Worm (Caenorhabditis elegans): ENCODE results near the gene ncs-7.
A peak's percentile ranks its signal among the peaks of the same experiment; 100 is the strongest.

The ncs-7 gene

DNA sequence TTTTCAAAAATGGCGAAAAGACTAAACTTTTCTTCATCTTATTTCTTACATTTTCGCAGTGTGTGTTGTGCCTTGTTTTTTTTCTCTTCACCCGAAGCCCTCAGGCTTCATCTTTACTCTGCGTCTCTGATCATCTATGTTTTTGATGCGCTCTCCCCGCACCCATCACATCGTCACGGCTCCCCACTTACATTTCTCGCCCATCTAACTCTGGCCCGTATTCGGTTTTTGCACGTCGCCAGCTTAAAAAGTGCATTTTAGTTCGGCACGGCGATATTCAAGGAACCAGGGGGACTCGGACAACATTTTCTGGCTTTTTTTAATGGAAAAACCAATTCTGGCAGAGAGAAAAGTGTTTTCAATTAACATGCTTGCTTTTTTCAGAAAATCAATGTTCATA, 13.0 kb downstream of the ncs-7 start (continued):
- TF ChIP-seq ceh-20 (GFP tag; IDR thresholded peaks at IDR 0.05) = no peak; the same call in 1 of the 2 replicates
- TF ChIP-seq ztf-7 (tag; optimal IDR thresholded peaks at IDR 0.05) = no peak
- no peak for TF ChIP-seq unc-39 (tag; optimal IDR thresholded peaks at IDR 0.05)
- no peak for TF ChIP-seq dpl-1 (GFP tag; optimal IDR thresholded peaks at IDR 0.05)
- no peak for TF ChIP-seq nhr-76 (tag; optimal IDR thresholded peaks at IDR 0.05)
- no peak for TF ChIP-seq mxl-2 (GFP tag; conservative IDR thresholded peaks at IDR 0.05)
- TF ChIP-seq lin-1 (GFP tag; IDR thresholded peaks at IDR 0.05) = no peak
- no peak for TF ChIP-seq D1046.2 (GFP tag; IDR thresholded peaks at IDR 0.05)
- TF ChIP-seq cey-2 (tag; optimal IDR thresholded peaks at IDR 0.05; ENCODE audit: borderline replicate concordance, insufficient read depth) = no peak
- no peak for TF ChIP-seq daf-16 (GFP tag; optimal IDR thresholded peaks at IDR 0.05)
- TF ChIP-seq daf-16 (tag; optimal IDR thresholded peaks at IDR 0.05) = no peak
- TF ChIP-seq madf-9 (GFP tag; conservative IDR thresholded peaks at IDR 0.05) = no peak
- TF ChIP-seq lsy-2 (tag; optimal IDR thresholded peaks at IDR 0.05) = peak in 1 of 2 experiments; percentile 43
- TF ChIP-seq tra-1 (GFP tag; IDR thresholded peaks at IDR 0.05) = no peak
- no peak for TF ChIP-seq lim-7 (GFP tag; IDR thresholded peaks at IDR 0.05)
- TF ChIP-seq dve-1 (tag; optimal IDR thresholded peaks at IDR 0.05; ENCODE audit: insufficient read depth) = peak; percentile 18
- no peak for TF ChIP-seq snpc-1.2 (GFP tag; IDR thresholded peaks at IDR 0.05)
- TF ChIP-seq T26A8.4 (GFP tag; IDR thresholded peaks at IDR 0.05) = no peak
- TF ChIP-seq rbr-2 (tag; optimal IDR thresholded peaks at IDR 0.05) = peak; percentile 18

DNA sequence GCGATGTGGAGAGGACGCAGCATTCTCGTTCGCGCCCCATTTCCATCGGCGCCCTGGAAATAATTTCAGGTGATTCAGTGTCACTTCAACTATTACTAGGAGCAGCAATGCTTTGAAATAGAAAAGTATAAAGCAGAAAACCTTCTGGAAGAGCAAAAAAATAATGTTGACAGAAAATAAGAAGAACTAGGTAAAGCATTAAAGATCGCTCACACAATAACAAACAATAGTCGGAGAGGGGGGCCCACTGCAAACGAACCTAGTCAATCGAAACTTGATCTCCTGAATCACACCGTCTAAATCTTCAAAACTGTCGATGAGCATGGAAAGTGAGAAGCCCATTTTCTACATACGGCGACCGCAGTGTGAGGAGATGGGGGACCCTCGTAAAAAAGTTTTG, 13.6 kb downstream of the ncs-7 start:
- peak in 1 of 2 experiments; percentile 95 for TF ChIP-seq unc-62 (GFP tag; optimal IDR thresholded peaks at IDR 0.05 in 1 of 2)
- TF ChIP-seq unc-62 (tag; optimal IDR thresholded peaks at IDR 0.05) = no peak
- TF ChIP-seq Y75B8A.6 (GFP tag; IDR thresholded peaks at IDR 0.05) = no peak
- TF ChIP-seq ztf-11 (tag; optimal IDR thresholded peaks at IDR 0.05) = no peak

DNA sequence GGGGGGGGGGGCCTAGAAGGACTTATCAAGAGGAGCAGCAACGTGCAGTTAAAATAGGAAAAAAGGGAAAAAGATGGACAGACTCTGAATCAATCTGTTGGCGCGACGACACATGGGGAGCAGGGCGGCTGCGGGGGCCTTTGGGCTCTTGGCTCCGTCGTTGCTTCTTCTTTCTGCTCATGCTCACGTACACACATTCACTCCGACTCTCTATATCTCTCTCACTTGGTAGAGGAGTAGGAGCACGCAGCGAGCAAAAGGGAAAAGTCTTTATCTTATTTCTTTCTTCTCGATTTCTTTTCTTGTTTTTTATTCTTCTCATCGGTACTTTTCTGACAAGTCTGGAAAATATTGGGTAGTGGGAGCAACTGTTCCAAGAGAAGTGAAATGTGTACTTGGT, 14.0 kb downstream of the ncs-7 start:
- TF ChIP-seq vab-7 (GFP tag; IDR thresholded peaks at IDR 0.05) (no peak), unc-62 (GFP tag; optimal IDR thresholded peaks at IDR 0.05 in 1 of 2) (no peak), unc-62 (tag; optimal IDR thresholded peaks at IDR 0.05) (no peak), ceh-20 (GFP tag; IDR thresholded peaks at IDR 0.05) (0 out of 2 replicates have a peak, but pooled peaks have one; percentile 51), zag-1 (tag; optimal IDR thresholded peaks at IDR 0.05) (no peak), lir-3 (tag; optimal IDR thresholded peaks at IDR 0.05) (no peak), R02D3.7 (tag; optimal IDR thresholded peaks at IDR 0.05) (no peak), nhr-48 (tag; optimal IDR thresholded peaks at IDR 0.05) (no peak), rbr-2 (tag; optimal IDR thresholded peaks at IDR 0.05) (peak; percentile 25), ceh-62 (tag; optimal IDR thresholded peaks at IDR 0.05) (no peak), php-3 (GFP tag; IDR thresholded peaks at IDR 0.05) (no peak), ceh-28 (tag; optimal IDR thresholded peaks at IDR 0.05) (no peak), Y5F2A.4 (GFP tag; optimal IDR thresholded peaks at IDR 0.05) (no peak), arid-1 (GFP tag; conservative IDR thresholded peaks at IDR 0.05) (no peak), F37D6.2 (tag; optimal IDR thresholded peaks at IDR 0.05) (no peak), pha-4 (GFP tag; IDR thresholded peaks at IDR 0.05) (no peak), pha-4 (tag; optimal IDR thresholded peaks at IDR 0.05) (no peak), gei-8 (GFP tag; optimal IDR thresholded peaks at IDR 0.05) (no peak), nhr-77 (tag; optimal IDR thresholded peaks at IDR 0.05) (no peak), daf-16 (GFP tag; optimal IDR thresholded peaks at IDR 0.05) (peak in 1 of 2 experiments; percentile 39), daf-16 (tag; optimal IDR thresholded peaks at IDR 0.05) (no peak), lsy-2 (tag; optimal IDR thresholded peaks at IDR 0.05) (peak in 1 of 2 experiments; percentile 56), madf-9 (GFP tag; conservative IDR thresholded peaks at IDR 0.05) (no peak), mxl-2 (GFP tag; conservative IDR thresholded peaks at IDR 0.05) (no peak), attf-4 (tag; optimal IDR thresholded peaks at IDR 0.05) (no peak), daf-19 (GFP tag; conservative IDR thresholded peaks at IDR 0.05) (no peak), aha-1 (tag) (peak; percentile 100), nhr-102 (tag; optimal IDR thresholded peaks at IDR 0.05) (no peak), mep-1 (tag; optimal IDR thresholded peaks at IDR 0.05) (peak; percentile 34), ztf-7 (tag; optimal IDR thresholded peaks at IDR 0.05) (no peak), dmd-6 (GFP tag; IDR thresholded peaks at IDR 0.05) (peak; percentile 17; the same call in 1 of the 2 replicates), tag-97 (GFP tag; IDR thresholded peaks at IDR 0.05) (no peak), skn-1 (tag; optimal IDR thresholded peaks at IDR 0.05) (no peak), nhr-25 (tag; optimal IDR thresholded peaks at IDR 0.05; ENCODE audit: borderline replicate concordance, insufficient read depth) (no peak), Y75B8A.6 (GFP tag; IDR thresholded peaks at IDR 0.05) (no peak), jun-1 (tag; optimal IDR thresholded peaks at IDR 0.05) (no peak), cey-2 (tag; optimal IDR thresholded peaks at IDR 0.05; ENCODE audit: borderline replicate concordance, insufficient read depth) (no peak)
